Fruit fly (Drosophila melanogaster) whole organism, embryonic: ENCODE measurements around the gene Gcn5.
A peak's percentile ranks its signal among the peaks of the same experiment; 100 is the strongest.

Experiments
- Atf6 ChIP-seq: fragments of 200-800 bp; sonication (Bioruptor generic); IDR thresholded peaks from 2 replicates; pipeline ENCODE4 v1.3.6; 2022; ENCODE audit warnings: missing biosample characterization, missing genetic modification characterization
- CG10321 ChIP-seq: fragments of 200-800 bp; sonication (Bioruptor generic); IDR thresholded peaks from 2 replicates; pipeline ENCODE4 v1.3.6; 2022; ENCODE audit warnings: missing biosample characterization, missing genetic modification characterization
- CG12236 ChIP-seq: fragments of 200-800 bp; sonication (Bioruptor generic); optimal IDR thresholded peaks from 2 replicates; lab custom pipeline; 2016; ENCODE audit warnings: missing biosample characterization, missing genetic modification characterization
- CG13296 ChIP-seq: fragments of 200-800 bp; sonication (Bioruptor generic); optimal IDR thresholded peaks from 3 replicates; lab custom pipeline; 2018; ENCODE audit warnings: missing biosample characterization, mild to moderate bottlenecking, missing genetic modification characterization
- CG13894 ChIP-seq: fragments of 200-800 bp; sonication (Bioruptor generic); optimal IDR thresholded peaks from 3 replicates; lab custom pipeline; 2018; ENCODE audit warnings: missing biosample characterization, mild to moderate bottlenecking, missing genetic modification characterization, moderate library complexity
- CG14860 ChIP-seq: fragments of 200-800 bp; sonication (Bioruptor generic); IDR thresholded peaks from 3 replicates; pipeline ENCODE4 v1.3.6; 2022; ENCODE audit warnings: missing biosample characterization, missing genetic modification characterization; ENCODE audit not compliant: partially characterized antibody
- CG15073 ChIP-seq: fragments of 200-800 bp; sonication (Bioruptor generic); optimal IDR thresholded peaks from 2 replicates; lab custom pipeline; 2016; ENCODE audit warnings: missing biosample characterization, missing genetic modification characterization
- CG15479 ChIP-seq: fragments of 200-800 bp; sonication (Bioruptor generic); optimal IDR thresholded peaks from 3 replicates; lab custom pipeline; 2019; ENCODE audit warnings: missing biosample characterization, mild to moderate bottlenecking, missing genetic modification characterization, moderate library complexity
- CG16813 ChIP-seq: fragments of 200-800 bp; sonication (Bioruptor generic); IDR thresholded peaks from 3 replicates; pipeline ENCODE4 v1.3.6; 2022; ENCODE audit warnings: missing biosample characterization, missing genetic modification characterization; ENCODE audit not compliant: partially characterized antibody
- CG16863 ChIP-seq: fragments of 200-800 bp; sonication (Bioruptor generic); optimal IDR thresholded peaks from 3 replicates; lab custom pipeline; 2016; ENCODE audit warnings: missing biosample characterization, missing genetic modification characterization
- CG2889 ChIP-seq: fragments of 200-800 bp; sonication (Bioruptor generic); IDR thresholded peaks from 3 replicates; pipeline ENCODE4 v1.3.6; 2022; ENCODE audit warnings: missing biosample characterization, missing genetic modification characterization
- CG34422 ChIP-seq: fragments of 200-800 bp; sonication (Bioruptor generic); IDR thresholded peaks from 3 replicates; pipeline ENCODE4 v1.3.6; 2022; ENCODE audit warnings: missing biosample characterization, missing genetic modification characterization
- CG3726 ChIP-seq: fragments of 200-800 bp; sonication (Bioruptor generic); IDR thresholded peaks from 3 replicates; pipeline ENCODE4, ENCODE4 v1.3.6; 2022; ENCODE audit warnings: missing biosample characterization, missing genetic modification characterization
- CG7839 ChIP-seq: fragments of 200-800 bp; sonication (Bioruptor generic); optimal IDR thresholded peaks from 3 replicates; lab custom pipeline; 2018; ENCODE audit warnings: missing biosample characterization, mild to moderate bottlenecking, missing genetic modification characterization, moderate library complexity
- CG8388 ChIP-seq: fragments of 200-800 bp; sonication (Bioruptor generic); optimal IDR thresholded peaks from 2 replicates; lab custom pipeline; 2019; ENCODE audit warnings: missing biosample characterization, mild to moderate bottlenecking, missing genetic modification characterization, moderate library complexity
- D ChIP-seq, 2 experiments: fragments of 200-800 bp in 1 of 2; fragments of >200 bp in 1 of 2; sonication (Bioruptor generic) in 1 of 2; optimal IDR thresholded peaks; 2 replicates in 1 of 2; 3 replicates in 1 of 2; lab custom pipeline; 2017; ENCODE audit warnings: mild to moderate bottlenecking in 1 of 2, missing biosample characterization in 1 of 2, missing genetic modification characterization in 1 of 2, missing genetic modification reagents in 1 of 2
- Dp ChIP-seq: fragments of 200-800 bp; sonication (Bioruptor generic); optimal IDR thresholded peaks from 2 replicates; lab custom pipeline; 2018; ENCODE audit warnings: missing biosample characterization, mild to moderate bottlenecking, missing genetic modification characterization, moderate library complexity
- Ets65A ChIP-seq: fragments of 200-800 bp; sonication (Bioruptor generic); peaks from one replicate; lab custom pipeline; 2016; ENCODE audit warnings: missing biosample characterization, missing genetic modification characterization
- Gug ChIP-seq: fragments of 200-800 bp; sonication (Bioruptor generic); IDR thresholded peaks from 4 replicates; pipeline ENCODE4 v1.3.6; 2022; ENCODE audit warnings: missing biosample characterization, missing genetic modification characterization
- HLH3B ChIP-seq: fragments of 200-800 bp; sonication (Bioruptor generic); IDR thresholded peaks from 2 replicates; pipeline ENCODE4 v1.3.6; 2022; ENCODE audit warnings: missing biosample characterization, missing genetic modification characterization
- HLH4C ChIP-seq: fragments of 200-800 bp; sonication (Bioruptor generic); IDR thresholded peaks from 3 replicates; pipeline ENCODE4 v1.3.6; 2022; ENCODE audit warnings: missing biosample characterization, missing genetic modification characterization; ENCODE audit not compliant: partially characterized antibody
- Hr51 ChIP-seq, 2 experiments: fragments of 200-800 bp; sonication (Bioruptor generic); optimal IDR thresholded peaks; 2 replicates in 1 of 2; 3 replicates in 1 of 2; lab custom pipeline; 2016 to 2018; ENCODE audit warnings: missing biosample characterization in 2 of 2, missing genetic modification characterization in 2 of 2, mild to moderate bottlenecking in 1 of 2, moderate library complexity in 1 of 2
- Lpt ChIP-seq: fragments of >200 bp; optimal IDR thresholded peaks from 2 replicates; lab custom pipeline; 2018; ENCODE audit warnings: missing biosample characterization, missing genetic modification characterization
- MESR4 ChIP-seq: fragments of 200-800 bp; sonication (Bioruptor generic); optimal IDR thresholded peaks from 2 replicates; lab custom pipeline; 2018; ENCODE audit warnings: missing biosample characterization, mild to moderate bottlenecking, missing genetic modification characterization, moderate library complexity
- MTF-1 ChIP-seq: fragments of 200-800 bp; sonication (Bioruptor generic); optimal IDR thresholded peaks from 2 replicates; lab custom pipeline; 2018; ENCODE audit warnings: missing biosample characterization, mild to moderate bottlenecking, missing genetic modification characterization, borderline replicate concordance
- Opbp ChIP-seq: fragments of 200-800 bp; sonication (Bioruptor generic); IDR thresholded peaks from 3 replicates; pipeline ENCODE4 v1.3.6; 2022; ENCODE audit warnings: missing biosample characterization, missing genetic modification characterization; ENCODE audit not compliant: partially characterized antibody
- ac ChIP-seq: fragments of 200-800 bp; sonication (Bioruptor generic); optimal IDR thresholded peaks from 3 replicates; lab custom pipeline; 2017; ENCODE audit warnings: missing biosample characterization, mild to moderate bottlenecking, missing genetic modification characterization
- aop ChIP-seq: fragments of 200-800 bp; sonication (Bioruptor generic); IDR thresholded peaks from 2 replicates; pipeline ENCODE4 v1.3.6; 2022; ENCODE audit warnings: missing biosample characterization, missing genetic modification characterization
- az2 ChIP-seq: fragments of 200-800 bp; sonication (Bioruptor generic); optimal IDR thresholded peaks from 3 replicates; lab custom pipeline; 2016; ENCODE audit warnings: missing biosample characterization, missing genetic modification characterization
- btn ChIP-seq: fragments of 200-800 bp; sonication (Bioruptor generic); optimal IDR thresholded peaks from 2 replicates; lab custom pipeline; 2016; ENCODE audit warnings: missing biosample characterization, missing genetic modification characterization
- cad ChIP-seq: fragments of >200 bp; optimal IDR thresholded peaks from 2 replicates; lab custom pipeline; 2017; ENCODE audit warnings: missing biosample characterization, missing genetic modification characterization
- fd102C ChIP-seq: fragments of 200-800 bp; sonication (Bioruptor generic); optimal IDR thresholded peaks from 2 replicates; lab custom pipeline; 2018; ENCODE audit warnings: missing biosample characterization, mild to moderate bottlenecking, missing genetic modification characterization, moderate library complexity
- gfzf ChIP-seq: fragments of 200-800 bp; sonication (Bioruptor generic); optimal IDR thresholded peaks from 2 replicates; lab custom pipeline; 2016; ENCODE audit warnings: missing biosample characterization, mild to moderate bottlenecking, missing genetic modification characterization, moderate library complexity
- gsb-n ChIP-seq: fragments of 200-800 bp; sonication (Bioruptor generic); optimal IDR thresholded peaks from 3 replicates; lab custom pipeline; 2018; ENCODE audit warnings: missing biosample characterization, mild to moderate bottlenecking, missing genetic modification characterization
- klu ChIP-seq: fragments of 200-800 bp; sonication (Bioruptor generic); IDR thresholded peaks from 2 replicates; pipeline ENCODE4 v1.3.6; 2022; ENCODE audit warnings: missing biosample characterization, missing genetic modification characterization
- knrl ChIP-seq: fragments of 200-800 bp; sonication (Bioruptor generic); IDR thresholded peaks from 3 replicates; pipeline ENCODE4 v1.3.6; 2022; ENCODE audit warnings: missing biosample characterization, missing genetic modification characterization; ENCODE audit not compliant: partially characterized antibody
- lab ChIP-seq: fragments of 200-800 bp; sonication (Bioruptor generic); optimal IDR thresholded peaks from 3 replicates; lab custom pipeline; 2017; ENCODE audit warnings: missing biosample characterization, missing genetic modification characterization, mild to moderate bottlenecking, moderate library complexity, missing genetic modification reagents
- lmd ChIP-seq: fragments of 200-800 bp; sonication (Bioruptor generic); IDR thresholded peaks from 2 replicates; pipeline ENCODE4 v1.3.6; 2022; ENCODE audit warnings: missing biosample characterization, missing genetic modification characterization
- luna ChIP-seq: fragments of 200-800 bp; sonication (Bioruptor generic); optimal IDR thresholded peaks from 2 replicates; lab custom pipeline; 2016; ENCODE audit warnings: missing biosample characterization, missing genetic modification characterization
- mam ChIP-seq: fragments of 200-800 bp; sonication (Bioruptor generic); optimal IDR thresholded peaks from 3 replicates; lab custom pipeline; 2016; ENCODE audit warnings: missing biosample characterization, missing genetic modification characterization
- nom ChIP-seq: fragments of 200-800 bp; sonication (Bioruptor generic); optimal IDR thresholded peaks from 2 replicates; lab custom pipeline; 2017; ENCODE audit warnings: missing biosample characterization, missing genetic modification characterization, mild to moderate bottlenecking, moderate library complexity, missing genetic modification reagents
- oc ChIP-seq: fragments of 200-800 bp; sonication (Bioruptor generic); optimal IDR thresholded peaks from 2 replicates; lab custom pipeline; 2018; ENCODE audit warnings: missing biosample characterization, mild to moderate bottlenecking, missing genetic modification characterization, moderate library complexity
- pan ChIP-seq, 4 experiments: fragments of >200 bp in 3 of 4; fragments of 200-800 bp in 1 of 4; sonication (Bioruptor generic) in 1 of 4; optimal IDR thresholded peaks in 3 of 4; IDR thresholded peaks in 1 of 4; 2 replicates each; pipeline versions ENCODE4 v1.3.6 to Lab custom; 2017 to 2022; ENCODE audit warnings: missing biosample characterization in 2 of 4, missing genetic modification characterization in 2 of 4, mixed read lengths in 1 of 4
- peb ChIP-seq: fragments of 200-800 bp; sonication (Bioruptor generic); IDR thresholded peaks from 2 replicates; pipeline ENCODE4 v1.3.6; 2022; ENCODE audit warnings: missing biosample characterization, missing genetic modification characterization
- pita ChIP-seq: fragments of 200-800 bp; sonication (Bioruptor generic); optimal IDR thresholded peaks from 2 replicates; lab custom pipeline; 2017; ENCODE audit warnings: missing biosample characterization, mild to moderate bottlenecking, missing genetic modification characterization
- sim ChIP-seq: fragments of 200-800 bp; sonication (Bioruptor generic); IDR thresholded peaks from 2 replicates; pipeline ENCODE4 v1.3.6; 2022; ENCODE audit warnings: missing biosample characterization, missing genetic modification characterization
- tgo ChIP-seq: fragments of 200-800 bp; sonication (Bioruptor generic); IDR thresholded peaks from 3 replicates; pipeline ENCODE4 v1.3.6; 2022; ENCODE audit warnings: missing biosample characterization, missing genetic modification characterization
- tio ChIP-seq: fragments of 200-800 bp; sonication (Bioruptor generic); optimal IDR thresholded peaks from 2 replicates; lab custom pipeline; 2017; ENCODE audit warnings: missing biosample characterization, missing genetic modification characterization, inconsistent platforms
- toy ChIP-seq: fragments of 200-800 bp; sonication (Bioruptor generic); IDR thresholded peaks from 2 replicates; pipeline ENCODE4 v1.3.6; 2022; ENCODE audit warnings: missing biosample characterization, missing genetic modification characterization

The Gcn5 gene

DNA sequence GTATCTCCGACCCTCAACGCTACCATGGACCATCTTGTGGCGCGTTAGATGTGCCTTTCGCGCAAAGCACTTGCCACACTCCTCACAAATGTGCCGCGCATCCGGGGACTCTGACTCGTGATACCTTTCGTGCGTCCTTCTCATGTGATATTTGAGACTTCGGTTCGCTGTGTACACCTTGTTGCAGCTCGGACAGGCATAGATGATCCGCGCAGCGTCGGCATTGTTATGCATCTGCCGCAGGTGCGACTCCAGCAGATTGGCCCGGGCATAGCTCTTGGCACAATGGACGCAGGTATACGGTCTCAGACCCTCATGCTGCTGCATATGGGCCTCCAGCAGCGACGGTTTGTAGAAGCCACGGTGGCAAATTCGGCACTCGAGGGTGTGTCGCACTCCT, 17.8 kb downstream of the Gcn5 start (continued):
- TF ChIP-seq az2 (GFP tag; lab: Kevin White, UChicago) = no peak
- TF ChIP-seq MTF-1 = no peak
- TF ChIP-seq pita (GFP tag; lab: Kevin White, UChicago) = no peak
- no peak for TF ChIP-seq HLH3B
- 0 out of 3 replicates have a peak, but pooled peaks have one; percentile 23 for TF ChIP-seq HLH4C (GFP tag; lab: Robert Waterston, UW)
- no peak for TF ChIP-seq sim (GFP tag; lab: Robert Waterston, UW)
- no peak for TF ChIP-seq Atf6 (GFP tag; lab: Robert Waterston, UW)
- no peak for TF ChIP-seq cad (GFP tag; lab: Kevin White, UChicago)
- TF ChIP-seq Ets65A (GFP tag; lab: Kevin White, UChicago) = peak; percentile 30
- no peak for TF ChIP-seq CG12236 (GFP tag; lab: Kevin White, UChicago)
- TF ChIP-seq MESR4 = peak; percentile 11
- no peak for TF ChIP-seq Hr51 (GFP tag; optimal IDR thresholded peaks at IDR 0.05; lab: Kevin White, UChicago)
- no peak for TF ChIP-seq CG13894
- peak; percentile 60 for TF ChIP-seq D (optimal IDR thresholded peaks at IDR 0.05; lab: Kevin White, UChicago)
- no peak for TF ChIP-seq D (GFP tag; optimal IDR thresholded peaks at IDR 0.05; lab: Kevin White, UChicago)
- no peak for TF ChIP-seq CG34422 (GFP tag; lab: Robert Waterston, UW)
- no peak for TF ChIP-seq CG13296 (GFP tag; lab: Kevin White, UChicago)
- no peak for TF ChIP-seq aop (GFP tag; lab: Robert Waterston, UW)
- TF ChIP-seq peb (GFP tag; lab: Robert Waterston, UW) = no peak
- no peak for TF ChIP-seq Lpt (GFP tag; lab: Kevin White, UChicago)
- TF ChIP-seq CG16813 = 0 out of 3 replicates have a peak, but pooled peaks have one; percentile 10
- TF ChIP-seq CG8388 (GFP tag; lab: Kevin White, UChicago) = no peak
- no peak for TF ChIP-seq oc (tag; lab: Kevin White, UChicago)
- no peak for TF ChIP-seq gsb-n
- TF ChIP-seq nom (GFP tag; lab: Kevin White, UChicago) = no peak
- TF ChIP-seq Opbp = 0 out of 3 replicates have a peak, but pooled peaks have one; percentile 9
- no peak for TF ChIP-seq gfzf (GFP tag; lab: Kevin White, UChicago)
- TF ChIP-seq mam (GFP tag; lab: Kevin White, UChicago) = no peak
- no peak for TF ChIP-seq tio
- TF ChIP-seq fd102C (GFP tag; lab: Kevin White, UChicago) = no peak
- no peak for TF ChIP-seq pan (optimal IDR thresholded peaks at IDR 0.05; lab: Kevin White, UChicago)
- TF ChIP-seq pan (GFP tag; optimal IDR thresholded peaks at IDR 0.05 in 1 of 2, IDR thresholded peaks at IDR 0.05 in 1 of 2) = no peak
- no peak for TF ChIP-seq CG10321
- 0 out of 3 replicates have a peak, but pooled peaks have one; percentile 20 for TF ChIP-seq CG3726 (GFP tag; lab: Robert Waterston, UW)
- no peak for TF ChIP-seq toy (GFP tag; lab: Robert Waterston, UW)
- TF ChIP-seq lmd (GFP tag; lab: Robert Waterston, UW) = 0 out of 2 replicates have a peak, but pooled peaks have one; percentile 14
- no peak for TF ChIP-seq luna (GFP tag; lab: Kevin White, UChicago)
- no peak for TF ChIP-seq CG2889
- TF ChIP-seq CG16863 = no peak
- peak; percentile 35 for TF ChIP-seq CG15479 (GFP tag; lab: Kevin White, UChicago)
- no peak for TF ChIP-seq lab (GFP tag; lab: Kevin White, UChicago)
- TF ChIP-seq klu (GFP tag; lab: Robert Waterston, UW) = no peak
- no peak for TF ChIP-seq knrl (GFP tag; lab: Robert Waterston, UW)
- no peak for TF ChIP-seq CG7839 (tag; lab: Kevin White, UChicago)
- TF ChIP-seq tgo (GFP tag; lab: Robert Waterston, UW) = no peak
- no peak for TF ChIP-seq Dp (GFP tag; lab: Kevin White, UChicago)
- TF ChIP-seq CG15073 (GFP tag; lab: Kevin White, UChicago) = no peak
- no peak for TF ChIP-seq Gug
- TF ChIP-seq CG14860 (GFP tag; lab: Robert Waterston, UW) = no peak
- peak; percentile 82 for TF ChIP-seq ac (GFP tag; lab: Kevin White, UChicago)
- no peak for TF ChIP-seq btn (GFP tag; lab: Kevin White, UChicago)
